Fruit fly (Drosophila melanogaster): ENCODE data around the gene Brd8.

Brd8 gene

DNA sequence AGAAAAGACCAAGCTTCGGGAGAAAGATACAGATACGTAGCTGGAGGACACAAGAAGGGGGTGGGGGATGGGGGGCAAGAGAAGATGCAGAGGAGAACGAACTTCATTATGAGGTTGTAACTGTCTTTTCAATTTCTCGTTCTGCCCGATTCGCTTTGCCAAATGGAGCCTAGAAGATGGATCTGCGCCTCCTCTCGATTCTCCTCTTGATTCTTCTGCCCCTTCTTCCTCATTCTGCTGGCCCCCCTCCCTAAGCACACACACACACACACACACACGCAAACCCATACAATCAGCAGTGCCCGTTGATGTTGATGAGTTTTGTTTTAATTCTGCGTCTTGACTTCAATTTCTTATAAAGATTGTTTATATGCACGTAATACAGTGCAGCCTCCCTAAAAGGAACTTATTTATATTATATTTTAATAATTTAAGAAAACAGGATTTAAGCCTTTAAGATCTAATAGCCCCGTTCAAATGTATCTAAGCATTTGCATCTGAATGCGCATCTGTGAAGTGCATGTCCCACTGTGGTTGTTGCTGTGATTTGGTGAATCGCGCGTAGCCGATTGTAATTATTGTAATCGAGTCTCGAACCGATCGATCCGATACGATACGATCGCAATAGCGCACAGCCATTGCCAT lies 16.2 kb upstream of the Brd8 start (continued):
- TF ChIP-seq esn (GFP tag; optimal IDR thresholded peaks at IDR 0.05) (peak; percentile 87), CG8119 (GFP tag; IDR thresholded peaks at IDR 0.05) (peak; percentile 88), eg (GFP tag; IDR thresholded peaks at IDR 0.05) (peak; percentile 95), CG6854 (GFP tag; optimal IDR thresholded peaks at IDR 0.05) (peak; percentile 83), pdm3 (GFP tag; optimal IDR thresholded peaks at IDR 0.05) (peak; percentile 85), Blimp-1 (GFP tag; optimal IDR thresholded peaks at IDR 0.05) (peak; percentile 67), Hr39 (GFP tag; optimal IDR thresholded peaks at IDR 0.05) (peak; percentile 82), CG7368 (GFP tag; optimal IDR thresholded peaks at IDR 0.05) (peak; percentile 79), CG6792 (GFP tag; optimal IDR thresholded peaks at IDR 0.05) (peak; percentile 83)

DNA sequence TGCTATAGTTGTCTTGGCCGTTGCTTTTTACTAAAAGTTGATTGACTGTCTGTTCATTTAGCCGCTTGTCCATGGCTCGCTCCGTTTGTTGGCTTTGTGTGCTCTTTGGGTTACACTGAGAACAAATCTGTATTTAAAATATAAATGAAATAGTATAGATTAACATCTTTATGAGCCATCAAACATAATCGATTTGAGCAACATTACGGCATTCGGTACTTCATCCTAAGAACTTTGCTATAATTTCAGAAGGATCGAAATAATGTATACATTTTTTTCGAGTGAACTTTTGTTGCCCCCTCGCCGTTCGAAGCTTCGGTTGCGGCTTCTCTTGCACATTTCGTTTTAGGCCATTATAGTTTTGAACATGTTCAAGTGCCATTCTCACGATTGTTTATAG lies 15.3 kb upstream of the Brd8 start:
- peak; percentile 77 for TF ChIP-seq Met (GFP tag; optimal IDR thresholded peaks at IDR 0.05)
- TF ChIP-seq Hr39 (GFP tag; optimal IDR thresholded peaks at IDR 0.05) = peak; percentile 41
- peak; percentile 32 for TF ChIP-seq CG31627 (GFP tag; optimal IDR thresholded peaks at IDR 0.05)
- TF ChIP-seq Ets21C (GFP tag; optimal IDR thresholded peaks at IDR 0.05) = no peak
- TF ChIP-seq CG32006 (GFP tag; optimal IDR thresholded peaks at IDR 0.05) = peak; percentile 95
- no peak for TF ChIP-seq CG8319 (GFP tag; optimal IDR thresholded peaks at IDR 0.05)
- peak; percentile 88 for TF ChIP-seq CG6276 (GFP tag; optimal IDR thresholded peaks at IDR 0.05)
- peak; percentile 82 for TF ChIP-seq dsx (GFP tag; optimal IDR thresholded peaks at IDR 0.05; ENCODE audit: poor library complexity, severe bottlenecking)
- no peak for TF ChIP-seq fd85E (GFP tag; optimal IDR thresholded peaks at IDR 0.05)
- TF ChIP-seq CG6792 (GFP tag; optimal IDR thresholded peaks at IDR 0.05) = peak; percentile 48
- TF ChIP-seq Smox (GFP tag; optimal IDR thresholded peaks at IDR 0.05) = peak; percentile 43
- TF ChIP-seq Sox15 (GFP tag; optimal IDR thresholded peaks at IDR 0.05) = no peak
- TF ChIP-seq CG6854 (GFP tag; optimal IDR thresholded peaks at IDR 0.05) = no peak
- TF ChIP-seq CG10631 (GFP tag; optimal IDR thresholded peaks at IDR 0.05) = peak; percentile 86
- peak; percentile 79 for TF ChIP-seq CG3919 (GFP tag; optimal IDR thresholded peaks at IDR 0.05)
- TF ChIP-seq CG9139 (GFP tag; optimal IDR thresholded peaks at IDR 0.05) = peak; percentile 59
- TF ChIP-seq CG34406 (GFP tag; optimal IDR thresholded peaks at IDR 0.05) = peak; percentile 50
- peak; percentile 62 to 75 for TF ChIP-seq salr (GFP tag; optimal IDR thresholded peaks at IDR 0.05)
- peak; percentile 48 to 71 for TF ChIP-seq ss (GFP tag; optimal IDR thresholded peaks at IDR 0.05)
- TF ChIP-seq Ets96B (tag; optimal IDR thresholded peaks at IDR 0.05) = peak; percentile 84
- peak; percentile 55 for TF ChIP-seq CG7368 (GFP tag; optimal IDR thresholded peaks at IDR 0.05)
- peak; percentile 74 for TF ChIP-seq acj6 (GFP tag; optimal IDR thresholded peaks at IDR 0.05)
- TF ChIP-seq CG6808 (GFP tag; optimal IDR thresholded peaks at IDR 0.05) = peak; percentile 73
- TF ChIP-seq CG15336 (GFP tag; IDR thresholded peaks at IDR 0.05) = peak; percentile 96
- peak; percentile 73 for TF ChIP-seq svp (GFP tag)
- TF ChIP-seq Sox14 (GFP tag; optimal IDR thresholded peaks at IDR 0.05) = peak; percentile 83
- peak; percentile 59 for TF ChIP-seq Sox102F (GFP tag; optimal IDR thresholded peaks at IDR 0.05)
- TF ChIP-seq fd59A (GFP tag; optimal IDR thresholded peaks at IDR 0.05) = peak; percentile 76
- peak; percentile 93 for TF ChIP-seq CG6163 (GFP tag; IDR thresholded peaks at IDR 0.05)
- TF ChIP-seq CG3032 (tag; optimal IDR thresholded peaks at IDR 0.05) = peak; percentile 80
- TF ChIP-seq Gug (GFP tag; IDR thresholded peaks at IDR 0.05) = peak; percentile 80
- peak; percentile 73 for TF ChIP-seq CG10669 (GFP tag; optimal IDR thresholded peaks at IDR 0.05)
- peak; percentile 81 for TF ChIP-seq Eip75B (GFP tag; optimal IDR thresholded peaks at IDR 0.05)
- peak; percentile 81 for TF ChIP-seq pdm3 (GFP tag; optimal IDR thresholded peaks at IDR 0.05)
- peak; percentile 91 for TF ChIP-seq Eip78C (GFP tag)
- peak; percentile 80 for TF ChIP-seq OdsH (GFP tag; optimal IDR thresholded peaks at IDR 0.05)
- TF ChIP-seq spab (GFP tag; optimal IDR thresholded peaks at IDR 0.05) = peak; percentile 73
- peak; percentile 95 for TF ChIP-seq Hr4 (GFP tag; optimal IDR thresholded peaks at IDR 0.05)
- TF ChIP-seq CG4318 (GFP tag; optimal IDR thresholded peaks at IDR 0.05) = peak; percentile 89
- no peak for TF ChIP-seq Eip93F (GFP tag; optimal IDR thresholded peaks at IDR 0.05)
- peak; percentile 69 for TF ChIP-seq topi (GFP tag; optimal IDR thresholded peaks at IDR 0.05)
- TF ChIP-seq CG11762 (GFP tag; optimal IDR thresholded peaks at IDR 0.05; ENCODE audit: insufficient read depth) = peak; percentile 53
- peak; percentile 22 for TF ChIP-seq vri (GFP tag; optimal IDR thresholded peaks at IDR 0.05)
- peak; percentile 95 for TF ChIP-seq CG8119 (GFP tag; IDR thresholded peaks at IDR 0.05)
- peak; percentile 70 for TF ChIP-seq net (GFP tag; optimal IDR thresholded peaks at IDR 0.05)

Data from whole organism, prepupa.